Fruit fly (Drosophila melanogaster) whole organism, embryonic: Measurements from ENCODE around the gene klar.

Source experiments
- CG11398 ChIP-seq: fragments of 200-800 bp; sonication (Bioruptor generic); optimal IDR thresholded peaks from 2 replicates; lab custom pipeline; 2016; ENCODE audit warnings: missing biosample characterization, missing genetic modification characterization
- CG12769 ChIP-seq: fragments of 200-800 bp; sonication (Bioruptor generic); optimal IDR thresholded peaks from 2 replicates; lab custom pipeline; 2019; ENCODE audit warnings: missing biosample characterization, mild to moderate bottlenecking, missing genetic modification characterization, moderate library complexity
- CG16779 ChIP-seq: fragments of 200-800 bp; sonication (Bioruptor generic); IDR thresholded peaks from 2 replicates; pipeline ENCODE4 v1.3.6; 2022; ENCODE audit warnings: missing biosample characterization, missing genetic modification characterization
- CG17385 ChIP-seq: fragments of 200-800 bp; sonication (Bioruptor generic); optimal IDR thresholded peaks from 3 replicates; lab custom pipeline; 2018; ENCODE audit warnings: missing biosample characterization, mild to moderate bottlenecking, missing genetic modification characterization
- CG32532 ChIP-seq: fragments of 200-800 bp; sonication (Bioruptor generic); IDR thresholded peaks from 2 replicates; pipeline ENCODE4 v1.3.6; 2022; ENCODE audit warnings: missing biosample characterization, missing genetic modification characterization
- CG3847 ChIP-seq: fragments of 200-800 bp; sonication (Bioruptor generic); IDR thresholded peaks from 2 replicates; pipeline ENCODE4 v1.3.6; 2022; ENCODE audit warnings: missing biosample characterization, missing genetic modification characterization
- CG4820 ChIP-seq: fragments of 200-800 bp; sonication (Bioruptor generic); optimal IDR thresholded peaks from 3 replicates; lab custom pipeline; 2016; ENCODE audit warnings: missing biosample characterization, missing genetic modification characterization
- CG6689 ChIP-seq: fragments of 200-800 bp; sonication (Bioruptor generic); IDR thresholded peaks from 2 replicates; pipeline ENCODE4 v1.3.6; 2022; ENCODE audit warnings: missing biosample characterization, missing genetic modification characterization
- CG6854 ChIP-seq: fragments of 200-800 bp; sonication (Bioruptor generic); optimal IDR thresholded peaks from 3 replicates; lab custom pipeline; 2017; ENCODE audit warnings: missing biosample characterization, mild to moderate bottlenecking, missing genetic modification characterization
- CG7357 ChIP-seq: fragments of 200-800 bp; sonication (Bioruptor generic); IDR thresholded peaks from 3 replicates; pipeline ENCODE4 v1.3.6; 2022; ENCODE audit warnings: missing biosample characterization, missing genetic modification characterization
- CG9609 ChIP-seq: fragments of 200-800 bp; sonication (Bioruptor generic); optimal IDR thresholded peaks from 3 replicates; lab custom pipeline; 2016; ENCODE audit warnings: missing biosample characterization, missing genetic modification characterization
- Doc3 ChIP-seq: fragments of 200-800 bp; sonication (Bioruptor generic); IDR thresholded peaks from 3 replicates; pipeline ENCODE4 v1.3.6; 2022; ENCODE audit warnings: missing biosample characterization, missing genetic modification characterization; ENCODE audit not compliant: partially characterized antibody
- Ets65A ChIP-seq: fragments of 200-800 bp; sonication (Bioruptor generic); peaks from one replicate; lab custom pipeline; 2016; ENCODE audit warnings: missing biosample characterization, missing genetic modification characterization
- GATAe ChIP-seq: fragments of 200-800 bp; sonication (Bioruptor generic); conservative IDR thresholded peaks from 2 replicates; pipeline ENCODE4 v1.3.6; 2022; ENCODE audit warnings: missing biosample characterization, missing genetic modification characterization
- H15 ChIP-seq: fragments of 200-800 bp; sonication (Bioruptor generic); IDR thresholded peaks from 3 replicates; pipeline ENCODE4 v1.3.6; 2022; ENCODE audit warnings: missing biosample characterization, missing genetic modification characterization
- H2.0 ChIP-seq: fragments of 200-800 bp; sonication (Bioruptor generic); IDR thresholded peaks from 2 replicates; pipeline ENCODE4 v1.3.6; 2022; ENCODE audit warnings: missing biosample characterization, missing genetic modification characterization
- Hmr ChIP-seq: fragments of 200-800 bp; sonication (Bioruptor generic); optimal IDR thresholded peaks from 3 replicates; lab custom pipeline; 2017; ENCODE audit warnings: mild to moderate bottlenecking, missing biosample characterization, missing genetic modification reagents, missing genetic modification characterization
- Max ChIP-seq: fragments of 200-800 bp; sonication (Bioruptor generic); optimal IDR thresholded peaks from 2 replicates; lab custom pipeline; 2016; ENCODE audit warnings: missing biosample characterization, mild to moderate bottlenecking, missing genetic modification characterization
- Ravus ChIP-seq: fragments of 200-800 bp; sonication (Bioruptor generic); IDR thresholded peaks from 2 replicates; pipeline ENCODE4 v1.3.6; 2022; ENCODE audit warnings: missing biosample characterization, missing genetic modification characterization
- Trl ChIP-seq, 3 experiments: fragments of >200 bp in 2 of 3; fragments of 200-800 bp in 1 of 3; sonication (Bioruptor generic) in 1 of 3; optimal IDR thresholded peaks; 2 replicates in 1 of 3; 3 replicates in 2 of 3; lab custom pipeline; 2016 to 2017; ENCODE audit warnings: missing biosample characterization in 1 of 3, missing genetic modification characterization in 1 of 3
- ase ChIP-seq: fragments of 200-800 bp; sonication (Bioruptor generic); IDR thresholded peaks from 3 replicates; pipeline ENCODE4 v1.3.6; 2022; ENCODE audit warnings: missing biosample characterization, missing genetic modification characterization
- br ChIP-seq: fragments of >200 bp; optimal IDR thresholded peaks from 2 replicates; lab custom pipeline; 2017
- bsh ChIP-seq, 2 experiments: fragments of 200-800 bp; sonication (Bioruptor generic); optimal IDR thresholded peaks; 2 replicates each; lab custom pipeline; 2017 to 2018; ENCODE audit warnings: mild to moderate bottlenecking in 2 of 2, missing biosample characterization in 2 of 2, missing genetic modification characterization in 2 of 2, moderate library complexity in 1 of 2
- chn ChIP-seq: fragments of 200-800 bp; sonication (Bioruptor generic); optimal IDR thresholded peaks from 2 replicates; lab custom pipeline; 2016; ENCODE audit warnings: missing biosample characterization, missing genetic modification characterization
- dmrt99B ChIP-seq: fragments of 200-800 bp; sonication (Bioruptor generic); optimal IDR thresholded peaks from 2 replicates; lab custom pipeline; 2018; ENCODE audit warnings: missing biosample characterization, mild to moderate bottlenecking, missing genetic modification characterization, moderate library complexity
- emc ChIP-seq: fragments of 200-800 bp; sonication (Bioruptor generic); optimal IDR thresholded peaks from 2 replicates; lab custom pipeline; 2016; ENCODE audit warnings: missing biosample characterization, missing genetic modification characterization
- fd102C ChIP-seq: fragments of 200-800 bp; sonication (Bioruptor generic); optimal IDR thresholded peaks from 2 replicates; lab custom pipeline; 2018; ENCODE audit warnings: missing biosample characterization, mild to moderate bottlenecking, missing genetic modification characterization, moderate library complexity
- gem ChIP-seq: fragments of 200-800 bp; sonication (Bioruptor generic); optimal IDR thresholded peaks from 2 replicates; lab custom pipeline; 2019; ENCODE audit warnings: missing biosample characterization, mild to moderate bottlenecking, missing genetic modification characterization, moderate library complexity
- gsb ChIP-seq: fragments of 200-800 bp; sonication (Bioruptor generic); IDR thresholded peaks from 2 replicates; pipeline ENCODE4 v1.3.6; 2022; ENCODE audit warnings: missing biosample characterization, missing genetic modification characterization
- mirr ChIP-seq: fragments of 200-800 bp; sonication (Bioruptor generic); optimal IDR thresholded peaks from 3 replicates; lab custom pipeline; 2018; ENCODE audit warnings: missing biosample characterization, mild to moderate bottlenecking, missing genetic modification characterization
- run ChIP-seq: fragments of 200-800 bp; sonication (Bioruptor generic); optimal IDR thresholded peaks from 3 replicates; lab custom pipeline; 2018; ENCODE audit warnings: missing biosample characterization, mild to moderate bottlenecking, missing genetic modification characterization
- sens ChIP-seq: fragments of 200-800 bp; sonication (Bioruptor generic); peaks from one replicate; lab custom pipeline; 2016; ENCODE audit warnings: missing biosample characterization, missing genetic modification characterization
- sisA ChIP-seq: fragments of 200-800 bp; sonication (Bioruptor generic); IDR thresholded peaks from 2 replicates; pipeline ENCODE4 v1.3.6; 2022; ENCODE audit warnings: missing biosample characterization, missing genetic modification characterization
- twi ChIP-seq: fragments of 200-800 bp; optimal IDR thresholded peaks from 2 replicates; lab custom pipeline; 2019; ENCODE audit warnings: missing biosample characterization, mild to moderate bottlenecking, missing genetic modification characterization, moderate library complexity
- tx ChIP-seq: fragments of 200-800 bp; sonication (Bioruptor generic); optimal IDR thresholded peaks from 2 replicates; lab custom pipeline; 2016; ENCODE audit warnings: missing biosample characterization, missing genetic modification characterization
- vnd ChIP-seq: fragments of 200-800 bp; sonication (Bioruptor generic); IDR thresholded peaks from 3 replicates; pipeline ENCODE4 v1.3.6; 2022; ENCODE audit warnings: missing biosample characterization, missing genetic modification characterization; ENCODE audit not compliant: partially characterized antibody
- z ChIP-seq: fragments of 200-800 bp; sonication (Bioruptor generic); IDR thresholded peaks from 3 replicates; pipeline ENCODE4 v1.3.6; 2022; ENCODE audit warnings: missing biosample characterization, missing genetic modification characterization

klar gene

dm6 chr3L:531280-531853 is 9.0 kb downstream of the klar start (continued):
- TF ChIP-seq CG12769 (tag; lab: Kevin White, UChicago) (no peak), CG16779 (no peak), tx (GFP tag; lab: Kevin White, UChicago) (no peak), CG6854 (GFP tag; lab: Kevin White, UChicago) (no peak), Trl (optimal IDR thresholded peaks at IDR 0.05; lab: Kevin White, UChicago) (no peak), Trl (GFP tag; optimal IDR thresholded peaks at IDR 0.05; lab: Kevin White, UChicago) (no peak), sisA (GFP tag; lab: Robert Waterston, UW) (no peak), fd102C (GFP tag; lab: Kevin White, UChicago) (no peak), emc (GFP tag; lab: Kevin White, UChicago) (no peak), vnd (no peak), gem (tag; lab: Kevin White, UChicago) (peak; percentile 21), run (no peak), H15 (GFP tag; lab: Robert Waterston, UW) (no peak), ase (no peak), twi (tag; lab: Kevin White, UChicago) (no peak), GATAe (GFP tag; lab: Robert Waterston, UW) (no peak), Ravus (GFP tag; lab: Robert Waterston, UW) (no peak), H2.0 (GFP tag; lab: Robert Waterston, UW) (no peak), dmrt99B (tag; lab: Kevin White, UChicago) (peak; percentile 40), bsh (GFP tag; optimal IDR thresholded peaks at IDR 0.05; lab: Kevin White, UChicago) (peak; percentile 17 to 66), CG7357 (no peak), CG11398 (no peak)

dm6 chr3L:530813-531212 is 9.6 kb downstream of the klar start:
- TF ChIP-seq CG17385 (GFP tag; lab: Kevin White, UChicago), result no peak
- no peak for TF ChIP-seq emc (GFP tag; lab: Kevin White, UChicago)
- TF ChIP-seq CG6689 (GFP tag; lab: Robert Waterston, UW), result no peak
- TF ChIP-seq gsb (GFP tag; lab: Robert Waterston, UW), result no peak
- TF ChIP-seq mirr (GFP tag; lab: Kevin White, UChicago), result no peak
- TF ChIP-seq CG32532 (GFP tag; lab: Robert Waterston, UW), result no peak
- peak; percentile 65; the same call in 2 of the 3 replicates for TF ChIP-seq z (GFP tag; lab: Robert Waterston, UW)
- TF ChIP-seq chn (GFP tag; lab: Kevin White, UChicago), result no peak
- TF ChIP-seq CG9609 (GFP tag; lab: Kevin White, UChicago), result no peak
- no peak for TF ChIP-seq Hmr
- no peak for TF ChIP-seq CG3847 (GFP tag; lab: Robert Waterston, UW)
- no peak for TF ChIP-seq Max (GFP tag; lab: Kevin White, UChicago)
- peak; percentile 91 for TF ChIP-seq Ets65A (GFP tag; lab: Kevin White, UChicago)
- no peak for TF ChIP-seq CG4820 (GFP tag; lab: Kevin White, UChicago)

- TF ChIP-seq sens (GFP tag; lab: Kevin White, UChicago), result peak; percentile 24
- TF ChIP-seq Doc3 (GFP tag; lab: Robert Waterston, UW), result 0 out of 3 replicates have a peak, but pooled peaks have one; percentile 1
- TF ChIP-seq br (lab: Kevin White, UChicago), result no peak
- TF ChIP-seq, all 482 proteins: peak for 2
Observed at dm6 chr3L:528037-528436, 12.4 kb downstream of the klar start, which contains the start of gene CG34269. Gene CG34269 (plus strand): TSS chr3L:528337.
